Worm (Caenorhabditis elegans) whole organism, L2 larva: ENCODE results near the gene srx-48.
"Not testable (repeated sequence)": the region's sequence is repeated elsewhere in the genome, so short reads cannot be mapped to it uniquely, and the experiment has no call there.

Experiments used
- C34F6.9 ChIP-seq: fragments of 150-350 bp; optimal IDR thresholded peaks from 2 replicates; lab custom pipeline; 2014; ENCODE audit warnings: missing biosample characterization, missing genetic modification characterization
- R02D3.7 ChIP-seq: fragments of 150-350 bp; optimal IDR thresholded peaks from 2 replicates; lab custom pipeline; 2014; ENCODE audit warnings: missing biosample characterization, missing genetic modification characterization
- alr-1 ChIP-seq: fragments of 150-350 bp; optimal IDR thresholded peaks from 2 replicates; lab custom pipeline; 2014; ENCODE audit warnings: missing biosample characterization, missing genetic modification characterization
- aly-2 ChIP-seq: fragments of 150-350 bp; optimal IDR thresholded peaks from 2 replicates; lab custom pipeline; 2014; ENCODE audit warnings: missing biosample characterization, missing genetic modification characterization
- ama-1 ChIP-seq: fragments of 150-350 bp; optimal IDR thresholded peaks from 2 replicates; lab custom pipeline; 2018; ENCODE audit warnings: inconsistent platforms
- egl-27 ChIP-seq: sonication (generic microtip); optimal IDR thresholded peaks from 3 replicates; lab custom pipeline; 2017; ENCODE audit warnings: missing biosample characterization, missing genetic modification reagents, missing genetic modification characterization
- elt-3 ChIP-seq: sonication (generic microtip); optimal IDR thresholded peaks from 2 replicates; lab custom pipeline; 2017; ENCODE audit warnings: missing biosample characterization, missing genetic modification characterization
- fos-1 ChIP-seq: fragments of 150-350 bp; optimal IDR thresholded peaks from 2 replicates; lab custom pipeline; 2014; ENCODE audit warnings: missing biosample characterization, missing genetic modification characterization
- lin-39 ChIP-seq: fragments of 150-350 bp; optimal IDR thresholded peaks from 2 replicates; lab custom pipeline; 2014; ENCODE audit warnings: missing biosample characterization, missing genetic modification reagents, missing genetic modification characterization
- lsy-2 ChIP-seq, 2 experiments: fragments of 150-350 bp in 1 of 2; sonication (generic microtip) in 1 of 2; optimal IDR thresholded peaks; 2 replicates each; lab custom pipeline; 2014 to 2017; ENCODE audit warnings: missing biosample characterization in 2 of 2, missing genetic modification characterization in 2 of 2
- mab-5 ChIP-seq: fragments of 150-350 bp; optimal IDR thresholded peaks from 2 replicates; lab custom pipeline; 2014; ENCODE audit warnings: missing biosample characterization, missing genetic modification characterization
- mbf-1 ChIP-seq: sonication (generic microtip); optimal IDR thresholded peaks from 2 replicates; lab custom pipeline; 2017; ENCODE audit warnings: missing biosample characterization, missing genetic modification characterization
- mdl-1 ChIP-seq, 2 experiments: fragments of 150-350 bp in 1 of 2; sonication (generic microtip) in 1 of 2; optimal IDR thresholded peaks; 2 replicates each; lab custom pipeline; 2017; ENCODE audit warnings: missing biosample characterization in 2 of 2, missing genetic modification characterization in 2 of 2
- nhr-129 ChIP-seq: fragments of 150-350 bp; optimal IDR thresholded peaks from 2 replicates; lab custom pipeline; 2014; ENCODE audit warnings: missing biosample characterization, missing genetic modification characterization
- nhr-6 ChIP-seq: fragments of 150-350 bp; optimal IDR thresholded peaks from 2 replicates; lab custom pipeline; 2014; ENCODE audit warnings: missing biosample characterization, missing genetic modification characterization
- nhr-77 ChIP-seq: fragments of 150-350 bp; optimal IDR thresholded peaks from 2 replicates; lab custom pipeline; 2014; ENCODE audit warnings: missing biosample characterization, missing genetic modification characterization
- peb-1 ChIP-seq: fragments of 150-350 bp; optimal IDR thresholded peaks from 2 replicates; lab custom pipeline; 2014; ENCODE audit warnings: missing biosample characterization, missing genetic modification characterization
- skn-1 ChIP-seq: sonication (generic microtip); optimal IDR thresholded peaks from 2 replicates; lab custom pipeline; 2017; ENCODE audit warnings: missing biosample characterization, missing genetic modification characterization
- sma-9 ChIP-seq, 2 experiments: fragments of 150-350 bp in 1 of 2; sonication (generic microtip) in 1 of 2; optimal IDR thresholded peaks; 2 replicates each; lab custom pipeline; 2014 to 2016; ENCODE audit warnings: missing genetic modification characterization in 2 of 2, mild to moderate bottlenecking in 1 of 2, missing biosample characterization in 1 of 2, missing compliant biosample characterization in 1 of 2, missing genetic modification reagents in 1 of 2, moderate library complexity in 1 of 2
- snpc-4 ChIP-seq: fragments of 150-350 bp; optimal IDR thresholded peaks from 2 replicates; lab custom pipeline; 2014; ENCODE audit warnings: missing biosample characterization, missing genetic modification characterization
- unc-39 ChIP-seq: fragments of 150-350 bp; optimal IDR thresholded peaks from 2 replicates; lab custom pipeline; 2014; ENCODE audit warnings: missing biosample characterization, missing genetic modification characterization
- zag-1 ChIP-seq: fragments of 150-350 bp; optimal IDR thresholded peaks from 2 replicates; lab custom pipeline; 2014; ENCODE audit warnings: missing biosample characterization, missing genetic modification characterization
- ztf-1 ChIP-seq: fragments of 200-800 bp; sonication (Bioruptor generic); conservative IDR thresholded peaks from 2 replicates; pipeline ENCODE4 v1.3.6; 2022; ENCODE audit warnings: missing genetic modification characterization, missing compliant biosample characterization

Gene srx-48

ce11 chrV:15256669-15257068 lies 46.9 kb downstream of the srx-48 start, which contains the start of gene srsx-39:
TSS of gene srsx-39 (minus strand) at chrV:15256769.
- TF ChIP-seq nhr-6 (tag; lab: Kevin White, UChicago); nhr-129; aly-2 (tag; lab: Kevin White, UChicago): not testable (repeated sequence)

ce11 chrV:15253529-15253928 lies 50.0 kb downstream of the srx-48 start, which contains the start of gene srbc-75:
TSS of gene srbc-75 (plus strand) at chrV:15253829.
- no peak for TF ChIP-seq skn-1 (tag; lab: Kevin White, UChicago)
- TF ChIP-seq peb-1 (tag; lab: Kevin White, UChicago), result no peak
- TF ChIP-seq lsy-2 (tag; optimal IDR thresholded peaks at IDR 0.05; lab: Kevin White, UChicago), result no peak
- TF ChIP-seq egl-27, result no peak
- TF ChIP-seq fos-1 (tag; lab: Kevin White, UChicago), result no peak
- no peak for TF ChIP-seq C34F6.9
- no peak for TF ChIP-seq nhr-77 (tag; lab: Kevin White, UChicago)
- no peak for TF ChIP-seq snpc-4
- TF ChIP-seq mdl-1 (tag; optimal IDR thresholded peaks at IDR 0.05; lab: Kevin White, UChicago), result no peak
- no peak for TF ChIP-seq elt-3 (tag; lab: Kevin White, UChicago)
- TF ChIP-seq ama-1, result no peak
- TF ChIP-seq unc-39, result no peak
- no peak for TF ChIP-seq ztf-1 (GFP tag; lab: Robert Waterston, UW)
- no peak for TF ChIP-seq zag-1
- TF ChIP-seq mab-5 (tag; lab: Kevin White, UChicago), result no peak
- TF ChIP-seq lin-39 (tag; lab: Kevin White, UChicago), result no peak
- TF ChIP-seq R02D3.7 (tag; lab: Kevin White, UChicago), result no peak
- TF ChIP-seq alr-1 (tag; lab: Kevin White, UChicago), result no peak
- no peak for TF ChIP-seq sma-9 (GFP tag; optimal IDR thresholded peaks at IDR 0.05; lab: Kevin White, UChicago)
- no peak for TF ChIP-seq sma-9 (tag; optimal IDR thresholded peaks at IDR 0.05; lab: Kevin White, UChicago)
- no peak for TF ChIP-seq mbf-1 (tag; lab: Kevin White, UChicago)
- TF ChIP-seq, all 48 proteins: peak for 0
